Fruit fly (Drosophila melanogaster): ENCODE measurements around the gene CG42570.

Gene CG42570

DNA sequence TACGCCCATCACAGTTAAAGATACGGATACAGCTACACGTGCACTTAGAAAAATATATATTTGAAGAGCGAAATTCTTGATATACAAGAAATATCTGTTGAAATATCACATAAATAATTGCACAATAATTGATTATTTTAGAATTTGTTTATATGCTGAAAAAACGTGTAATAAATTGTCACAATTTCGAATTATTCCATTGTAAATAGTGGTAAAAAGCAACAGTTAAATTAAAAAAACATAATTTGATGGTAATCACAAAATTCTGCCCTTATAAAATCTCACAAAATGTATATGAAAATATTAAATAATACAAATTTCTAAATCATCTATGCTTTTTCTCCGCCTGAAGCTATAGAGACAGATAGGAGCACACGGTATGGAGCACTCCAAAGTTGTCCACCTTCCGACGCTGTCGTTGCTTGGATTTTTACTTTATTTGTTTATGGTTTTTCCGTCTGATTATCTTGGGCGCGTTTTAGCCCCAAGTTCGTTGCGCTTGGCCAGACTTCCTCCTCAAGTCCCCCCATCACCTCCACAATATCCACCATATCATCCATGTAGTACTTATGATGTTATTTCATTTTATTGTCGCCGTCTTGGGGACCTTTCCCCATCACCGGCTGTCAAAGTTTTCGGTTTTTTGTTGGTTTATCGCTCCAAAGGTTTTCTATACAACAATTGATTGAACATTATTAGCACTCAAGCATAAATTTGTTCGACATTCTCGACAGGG is 13.2 kb upstream of the CG42570 start (continued):
- TF ChIP-seq salm (tag; optimal IDR thresholded peaks at IDR 0.05) (peak; percentile 27), prd (optimal IDR thresholded peaks at IDR 0.05) (no peak), prd (GFP tag; IDR thresholded peaks at IDR 0.05) (peak; percentile 57; the same call in 2 of the 3 replicates), CG4820 (GFP tag; optimal IDR thresholded peaks at IDR 0.05) (peak; percentile 69), hth (optimal IDR thresholded peaks at IDR 0.05) (no peak), Blimp-1 (GFP tag; optimal IDR thresholded peaks at IDR 0.05) (peak; percentile 75), E2f2 (GFP tag; IDR thresholded peaks at IDR 0.05) (peak; percentile 9; the same call in 1 of the 2 replicates), Hmr (GFP tag; optimal IDR thresholded peaks at IDR 0.05) (peak; percentile 14), bcd (GFP tag; optimal IDR thresholded peaks at IDR 0.05) (peak; percentile 38), CG15479 (GFP tag; optimal IDR thresholded peaks at IDR 0.05) (no peak), NfI (GFP tag; optimal IDR thresholded peaks at IDR 0.05) (peak; percentile 6), run (tag; optimal IDR thresholded peaks at IDR 0.05) (peak; percentile 28), CG33557 (GFP tag; optimal IDR thresholded peaks at IDR 0.05) (peak; percentile 57), CG2678 (tag; optimal IDR thresholded peaks at IDR 0.05) (peak; percentile 80), CG2712 (tag; optimal IDR thresholded peaks at IDR 0.05) (peak; percentile 84), pb (GFP tag; optimal IDR thresholded peaks at IDR 0.05) (no peak), CG8944 (GFP tag; optimal IDR thresholded peaks at IDR 0.05) (no peak), lmd (GFP tag; IDR thresholded peaks at IDR 0.05) (peak; percentile 42; the same call in 1 of the 2 replicates), dmrt99B (tag; optimal IDR thresholded peaks at IDR 0.05) (peak; percentile 78), CG10267 (tag; optimal IDR thresholded peaks at IDR 0.05) (peak; percentile 59), eve (GFP tag; optimal IDR thresholded peaks at IDR 0.05) (peak in 1 of 2 experiments; percentile 35), CG12391 (tag; optimal IDR thresholded peaks at IDR 0.05) (peak; percentile 76), nerfin-1 (tag; optimal IDR thresholded peaks at IDR 0.05) (peak; percentile 68), CG13624 (GFP tag; optimal IDR thresholded peaks at IDR 0.05) (no peak), BtbVII (GFP tag; optimal IDR thresholded peaks at IDR 0.05) (peak; percentile 6), Mrtf (GFP tag; IDR thresholded peaks at IDR 0.05) (0 out of 3 replicates have a peak, but pooled peaks have one; percentile 38), ATbp (GFP tag; optimal IDR thresholded peaks at IDR 0.05) (peak; percentile 5), CG12659 (GFP tag; optimal IDR thresholded peaks at IDR 0.05) (peak; percentile 47), CG2202 (tag; optimal IDR thresholded peaks at IDR 0.05) (peak; percentile 18), CG9727 (GFP tag; optimal IDR thresholded peaks at IDR 0.05) (peak; percentile 86), CG12071 (GFP tag; optimal IDR thresholded peaks at IDR 0.05) (no peak), Sox100B (GFP tag; optimal IDR thresholded peaks at IDR 0.05) (peak; percentile 80), CG10147 (GFP tag; optimal IDR thresholded peaks at IDR 0.05) (peak; percentile 16), Ptx1 (GFP tag; IDR thresholded peaks at IDR 0.05) (peak; percentile 43), trh (GFP tag; optimal IDR thresholded peaks at IDR 0.05) (peak; percentile 8), CG11398 (GFP tag; optimal IDR thresholded peaks at IDR 0.05) (no peak), CG10462 (GFP tag; optimal IDR thresholded peaks at IDR 0.05) (peak; percentile 52), lola (GFP tag; optimal IDR thresholded peaks at IDR 0.05) (peak in 1 of 3 experiments; percentile 85), Lhr (GFP tag; optimal IDR thresholded peaks at IDR 0.05) (peak; percentile 50), jing (GFP tag; optimal IDR thresholded peaks at IDR 0.05) (peak; percentile 4), Vsx1 (GFP tag; optimal IDR thresholded peaks at IDR 0.05) (peak; percentile 88), yki (optimal IDR thresholded peaks at IDR 0.05) (no peak), CG30431 (GFP tag; optimal IDR thresholded peaks at IDR 0.05) (peak; percentile 11), CG1233 (GFP tag; optimal IDR thresholded peaks at IDR 0.05) (peak; percentile 46), PHDP (tag; optimal IDR thresholded peaks at IDR 0.05) (peak; percentile 37), ind (GFP tag; optimal IDR thresholded peaks at IDR 0.05) (peak; percentile 50), CG6654 (GFP tag; optimal IDR thresholded peaks at IDR 0.05) (peak; percentile 40), cato (GFP tag; optimal IDR thresholded peaks at IDR 0.05; ENCODE audit: borderline replicate concordance) (peak; percentile 23), H15 (GFP tag; IDR thresholded peaks at IDR 0.05) (0 out of 3 replicates have a peak, but pooled peaks have one; percentile 15)
